Worm (Caenorhabditis elegans) whole organism, L4 larva: ENCODE data around the gene C28G1.2.

Experiments used
- F10B5.3 ChIP-seq: sonication (generic microtip); optimal IDR thresholded peaks from 2 replicates; lab custom pipeline; 2016; ENCODE audit warnings: mild to moderate bottlenecking, missing genetic modification characterization, missing compliant biosample characterization
- F37D6.2 ChIP-seq: sonication (generic microtip); optimal IDR thresholded peaks from 2 replicates; lab custom pipeline; 2016; ENCODE audit warnings: mild to moderate bottlenecking, missing genetic modification characterization, missing compliant biosample characterization
- T26A8.4 ChIP-seq: fragments of 200-800 bp; sonication (Bioruptor generic); IDR thresholded peaks from 2 replicates; pipeline ENCODE4 v1.3.6; 2022; ENCODE audit warnings: missing genetic modification characterization, missing compliant biosample characterization
- Y5F2A.4 ChIP-seq: fragments of 200-800 bp; sonication (Bioruptor generic); optimal IDR thresholded peaks from 2 replicates; lab custom pipeline; 2018; ENCODE audit warnings: mild to moderate bottlenecking, missing genetic modification characterization, missing compliant biosample characterization
- Y75B8A.6 ChIP-seq: fragments of 200-800 bp; sonication (Bioruptor generic); IDR thresholded peaks from 2 replicates; pipeline ENCODE4 v1.3.6; 2022; ENCODE audit warnings: missing genetic modification reagents, missing genetic modification characterization, missing compliant biosample characterization
- ZK337.2 ChIP-seq: fragments of 200-800 bp; sonication (Bioruptor generic); IDR thresholded peaks from 2 replicates; pipeline ENCODE4 v1.3.6; 2022; ENCODE audit warnings: missing genetic modification reagents, missing genetic modification characterization, missing compliant biosample characterization
- ZK546.5 ChIP-seq, 2 experiments: sonication (generic microtip); optimal IDR thresholded peaks; 2 replicates each; lab custom pipeline; 2017; ENCODE audit warnings: missing biosample characterization in 2 of 2, missing genetic modification characterization in 2 of 2
- aha-1 ChIP-seq: fragments of 150-350 bp; peaks from one replicate; lab custom pipeline; 2014; ENCODE audit warnings: missing biosample characterization, missing genetic modification characterization
- attf-4 ChIP-seq: sonication (generic microtip); optimal IDR thresholded peaks from 3 replicates; lab custom pipeline; 2017; ENCODE audit warnings: missing biosample characterization, missing genetic modification characterization
- ceh-20 ChIP-seq: fragments of 200-800 bp; sonication (Bioruptor generic); IDR thresholded peaks from 2 replicates; pipeline ENCODE4 v1.3.6; 2022; ENCODE audit warnings: missing genetic modification reagents, missing genetic modification characterization, missing compliant biosample characterization
- ceh-44 ChIP-seq: fragments of 200-800 bp; sonication (Bioruptor generic); IDR thresholded peaks from 2 replicates; pipeline ENCODE4 v1.3.6; 2022; ENCODE audit warnings: missing genetic modification reagents, missing genetic modification characterization, missing compliant biosample characterization
- ceh-82 ChIP-seq: sonication (generic microtip); optimal IDR thresholded peaks from 2 replicates; lab custom pipeline; 2017; ENCODE audit warnings: missing biosample characterization, missing genetic modification characterization
- cey-2 ChIP-seq: sonication (generic microtip); optimal IDR thresholded peaks from 3 replicates; lab custom pipeline; 2017; ENCODE audit warnings: missing genetic modification characterization, mild to moderate bottlenecking, missing compliant biosample characterization, antibody characterized with exemption, borderline replicate concordance; ENCODE audit not compliant: insufficient read depth
- ctbp-1 ChIP-seq: fragments of 200-800 bp; sonication (Bioruptor generic); IDR thresholded peaks from 2 replicates; pipeline ENCODE4 v1.3.6; 2022; ENCODE audit warnings: missing genetic modification reagents, missing genetic modification characterization, missing compliant biosample characterization
- daf-12 ChIP-seq: fragments of 150-350 bp; optimal IDR thresholded peaks from 2 replicates; lab custom pipeline; 2014; ENCODE audit warnings: missing biosample characterization, missing genetic modification reagents, missing genetic modification characterization
- daf-16 ChIP-seq, 3 experiments: sonication (generic microtip); optimal IDR thresholded peaks; 2 replicates each; lab custom pipeline; 2016 to 2017; ENCODE audit warnings: missing genetic modification characterization in 3 of 3, missing genetic modification reagents in 3 of 3, mild to moderate bottlenecking in 2 of 3, missing compliant biosample characterization in 2 of 3, missing biosample characterization in 1 of 3, moderate library complexity in 1 of 3
- duxl-1 ChIP-seq: sonication (generic microtip); optimal IDR thresholded peaks from 2 replicates; lab custom pipeline; 2016; ENCODE audit warnings: mild to moderate bottlenecking, missing genetic modification characterization, moderate library complexity, missing compliant biosample characterization; ENCODE audit not compliant: poor library complexity
- fkh-10 ChIP-seq: fragments of 150-350 bp; optimal IDR thresholded peaks from 2 replicates; lab custom pipeline; 2014; ENCODE audit warnings: missing biosample characterization, missing genetic modification reagents, missing genetic modification characterization
- hif-1 ChIP-seq, 2 experiments: sonication (generic microtip); optimal IDR thresholded peaks; 2 replicates each; lab custom pipeline; 2016 to 2017; ENCODE audit warnings: missing compliant biosample characterization in 2 of 2, missing genetic modification characterization in 2 of 2, missing genetic modification reagents in 2 of 2, missing genotype in 2 of 2, mild to moderate bottlenecking in 1 of 2
- hlh-30 ChIP-seq: sonication (generic microtip); optimal IDR thresholded peaks from 2 replicates; lab custom pipeline; 2017; ENCODE audit warnings: antibody characterized with exemption, mild to moderate bottlenecking, missing genetic modification characterization, missing compliant biosample characterization; ENCODE audit not compliant: insufficient read depth
- hmg-1.1 ChIP-seq: fragments of 200-800 bp; sonication (Bioruptor generic); IDR thresholded peaks from 2 replicates; pipeline ENCODE4 v1.3.6; 2022; ENCODE audit warnings: missing genetic modification reagents, missing genetic modification characterization, missing compliant biosample characterization
- lim-7 ChIP-seq: fragments of 200-800 bp; sonication (Bioruptor generic); IDR thresholded peaks from 2 replicates; pipeline ENCODE4 v1.3.6; 2022; ENCODE audit warnings: missing genetic modification characterization, missing compliant biosample characterization
- lin-15B ChIP-seq: fragments of 150-350 bp; sonication (generic microtip); optimal IDR thresholded peaks from 3 replicates; lab custom pipeline; 2014; ENCODE audit warnings: missing biosample characterization, missing genetic modification characterization
- lin-29 ChIP-seq: fragments of 200-800 bp; sonication (Bioruptor generic); IDR thresholded peaks from 2 replicates; pipeline ENCODE4 v1.3.6; 2022; ENCODE audit warnings: missing genetic modification reagents, missing genetic modification characterization, missing compliant biosample characterization
- lin-38 ChIP-seq: fragments of 200-800 bp; sonication (Bioruptor generic); IDR thresholded peaks from 2 replicates; pipeline ENCODE4 v1.3.6; 2022; ENCODE audit warnings: missing genetic modification reagents, missing genetic modification characterization, missing compliant biosample characterization
- lsy-2 ChIP-seq, 2 experiments: fragments of 150-350 bp in 1 of 2; sonication (generic microtip) in 1 of 2; optimal IDR thresholded peaks; 2 replicates each; lab custom pipeline; 2014 to 2017; ENCODE audit warnings: missing biosample characterization in 2 of 2, missing genetic modification characterization in 2 of 2
- madf-9 ChIP-seq: fragments of 200-800 bp; sonication (Bioruptor generic); conservative IDR thresholded peaks from 2 replicates; pipeline ENCODE4 v1.3.6; 2022; ENCODE audit warnings: missing genetic modification reagents, missing genetic modification characterization, missing compliant biosample characterization
- mdl-1 ChIP-seq, 2 experiments: fragments of 150-350 bp in 1 of 2; sonication (generic microtip) in 1 of 2; optimal IDR thresholded peaks; 2 replicates each; lab custom pipeline; 2014 to 2017; ENCODE audit warnings: missing biosample characterization in 2 of 2, missing genetic modification characterization in 2 of 2
- mxl-2 ChIP-seq: fragments of 200-800 bp; sonication (Bioruptor generic); conservative IDR thresholded peaks from 2 replicates; pipeline ENCODE4 v1.3.6; 2022; ENCODE audit warnings: missing genetic modification reagents, missing genetic modification characterization, missing compliant biosample characterization
- nhr-10 ChIP-seq: fragments of 150-350 bp; optimal IDR thresholded peaks from 2 replicates; lab custom pipeline; 2014; ENCODE audit warnings: missing biosample characterization, missing genetic modification characterization
- nhr-11 ChIP-seq: fragments of 150-350 bp; optimal IDR thresholded peaks from 2 replicates; lab custom pipeline; 2014; ENCODE audit warnings: missing biosample characterization, missing genetic modification characterization
- nhr-237 ChIP-seq: sonication (generic microtip); optimal IDR thresholded peaks from 2 replicates; lab custom pipeline; 2017; ENCODE audit warnings: missing biosample characterization, missing genetic modification characterization
- nhr-25 ChIP-seq: sonication (generic microtip); optimal IDR thresholded peaks from 2 replicates; lab custom pipeline; 2017; ENCODE audit warnings: missing genetic modification characterization, mild to moderate bottlenecking, missing compliant biosample characterization, antibody characterized with exemption, moderate library complexity, borderline replicate concordance; ENCODE audit not compliant: insufficient read depth
- nhr-28 ChIP-seq: fragments of 150-350 bp; optimal IDR thresholded peaks from 2 replicates; lab custom pipeline; 2014; ENCODE audit warnings: missing biosample characterization, missing genetic modification characterization
- nhr-42 ChIP-seq: fragments of 200-800 bp; sonication (Bioruptor generic); IDR thresholded peaks from 2 replicates; pipeline ENCODE4 v1.3.6; 2022; ENCODE audit warnings: missing genetic modification characterization, missing compliant biosample characterization
- nhr-6 ChIP-seq: fragments of 150-350 bp; optimal IDR thresholded peaks from 2 replicates; lab custom pipeline; 2014; ENCODE audit warnings: missing biosample characterization, missing genetic modification characterization
- nhr-76 ChIP-seq: fragments of 150-350 bp; optimal IDR thresholded peaks from 2 replicates; lab custom pipeline; 2014; ENCODE audit warnings: missing biosample characterization, missing genetic modification characterization
- rbr-2 ChIP-seq: sonication (generic microtip); optimal IDR thresholded peaks from 2 replicates; lab custom pipeline; 2016; ENCODE audit warnings: missing genotype, missing genetic modification characterization, missing compliant biosample characterization
- saeg-2 ChIP-seq: fragments of 200-800 bp; sonication (Bioruptor generic); IDR thresholded peaks from 2 replicates; pipeline ENCODE4 v1.3.6; 2022; ENCODE audit warnings: missing genetic modification reagents, missing genetic modification characterization, missing compliant biosample characterization
- sdz-12 ChIP-seq: fragments of 200-800 bp; sonication (Bioruptor generic); optimal IDR thresholded peaks from 2 replicates; lab custom pipeline; 2018; ENCODE audit warnings: mild to moderate bottlenecking, missing genetic modification characterization, missing compliant biosample characterization
- snpc-1.2 ChIP-seq: fragments of 200-800 bp; sonication (Bioruptor generic); IDR thresholded peaks from 2 replicates; pipeline ENCODE4 v1.3.6; 2022; ENCODE audit warnings: missing genetic modification reagents, missing genetic modification characterization, missing compliant biosample characterization
- tra-1 ChIP-seq: fragments of 200-800 bp; sonication (Bioruptor generic); IDR thresholded peaks from 2 replicates; pipeline ENCODE4 v1.3.6; 2022; ENCODE audit warnings: missing genetic modification reagents, missing genetic modification characterization, missing compliant biosample characterization
- unc-39 ChIP-seq: sonication (generic microtip); optimal IDR thresholded peaks from 2 replicates; lab custom pipeline; 2017; ENCODE audit warnings: missing biosample characterization, missing genetic modification characterization
- unc-62 ChIP-seq, 3 experiments: fragments of 150-350 bp in 1 of 3; sonication (generic microtip); optimal IDR thresholded peaks in 2 of 3; peaks in 1 of 3; 1 replicate in 1 of 3; 2 replicates in 2 of 3; lab custom pipeline; 2014 to 2017; ENCODE audit warnings: missing biosample characterization in 3 of 3, missing genetic modification characterization in 3 of 3, missing genetic modification reagents in 3 of 3, missing genotype in 1 of 3
- vab-7 ChIP-seq: fragments of 200-800 bp; sonication (Bioruptor generic); IDR thresholded peaks from 2 replicates; pipeline ENCODE4 v1.3.6; 2022; ENCODE audit warnings: missing genetic modification reagents, missing genetic modification characterization, missing compliant biosample characterization
- zag-1 ChIP-seq: fragments of 150-350 bp; optimal IDR thresholded peaks from 2 replicates; lab custom pipeline; 2014; ENCODE audit warnings: missing biosample characterization, missing genetic modification characterization
- zfp-2 ChIP-seq: sonication (generic microtip); optimal IDR thresholded peaks from 2 replicates; lab custom pipeline; 2016; ENCODE audit warnings: mild to moderate bottlenecking, missing genetic modification characterization, missing compliant biosample characterization
- zfp-3 ChIP-seq: fragments of 200-800 bp; sonication (Bioruptor generic); conservative IDR thresholded peaks from 2 replicates; pipeline ENCODE4 v1.3.6; 2022; ENCODE audit warnings: missing genetic modification reagents, missing genetic modification characterization, missing compliant biosample characterization
- ztf-11 ChIP-seq: fragments of 150-350 bp; optimal IDR thresholded peaks from 2 replicates; lab custom pipeline; 2014; ENCODE audit warnings: missing biosample characterization, missing genetic modification characterization

The C28G1.2 gene

DNA sequence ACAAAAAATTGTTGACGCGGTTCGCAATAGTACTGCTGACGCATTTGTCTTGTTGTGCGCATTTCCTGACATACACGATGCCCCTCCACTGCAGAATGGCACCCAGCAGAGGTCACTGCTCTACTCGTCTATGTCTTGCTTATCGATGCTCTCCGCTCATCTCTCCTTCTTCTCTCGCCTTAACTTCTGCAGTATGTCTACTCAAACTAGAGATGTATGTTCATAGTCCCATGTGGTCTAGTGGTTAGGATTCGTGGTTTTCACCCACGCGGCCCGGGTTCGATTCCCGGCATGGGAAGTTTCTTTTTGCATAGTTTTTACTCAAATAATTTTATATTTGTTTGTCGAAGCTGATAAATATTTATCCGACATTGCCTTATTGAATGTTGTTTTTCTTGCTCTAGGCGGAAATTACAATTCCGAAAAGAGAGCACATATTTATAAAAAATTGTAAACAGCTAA lies at the start of gene C28G1.2:
Gene C28G1.2, plus strand, starts transcription at position 130 of the 462 bp plus-strand sequence.
- TF ChIP-seq ceh-20 (GFP tag; lab: Robert Waterston, UW) (peak; percentile 97), lsy-2 (tag; optimal IDR thresholded peaks at IDR 0.05; lab: Kevin White, UChicago) (peak; percentile 65 to 88), daf-16 (GFP tag; optimal IDR thresholded peaks at IDR 0.05; lab: Kevin White, UChicago) (peak; percentile 85 to 95), daf-16 (tag; optimal IDR thresholded peaks at IDR 0.05; lab: Kevin White, UChicago) (peak; percentile 81), hif-1 (tag; optimal IDR thresholded peaks at IDR 0.05; lab: Kevin White, UChicago) (peak; percentile 38 to 78), sdz-12 (GFP tag; lab: Kevin White, UChicago) (peak; percentile 80), hmg-1.1 (GFP tag; lab: Robert Waterston, UW) (peak; percentile 99), aha-1 (tag; lab: Kevin White, UChicago) (peak; percentile 99), nhr-42 (peak; percentile 88), lin-15B (tag; lab: Kevin White, UChicago) (no peak), lim-7 (GFP tag; lab: Robert Waterston, UW) (peak; percentile 99), hlh-30 (tag; lab: Kevin White, UChicago) (peak; percentile 82), lin-38 (GFP tag; lab: Robert Waterston, UW) (peak; percentile 86), zfp-3 (GFP tag; lab: Robert Waterston, UW) (peak; percentile 88), zag-1 (tag; lab: Kevin White, UChicago) (peak; percentile 48), ZK546.5 (tag; optimal IDR thresholded peaks at IDR 0.05; lab: Kevin White, UChicago) (no peak), nhr-11 (tag; lab: Kevin White, UChicago) (peak; percentile 79), nhr-237 (tag; lab: Kevin White, UChicago) (no peak), nhr-28 (tag; lab: Kevin White, UChicago) (peak; percentile 72), unc-39 (tag; lab: Kevin White, UChicago) (no peak), tra-1 (peak; percentile 95), lin-29 (GFP tag; lab: Robert Waterston, UW) (peak; percentile 86), mxl-2 (GFP tag; lab: Robert Waterston, UW) (peak; percentile 86), ctbp-1 (peak; percentile 94), vab-7 (peak; percentile 94), Y5F2A.4 (GFP tag; lab: Kevin White, UChicago) (peak; percentile 87), rbr-2 (tag; lab: Kevin White, UChicago) (peak; percentile 97), T26A8.4 (GFP tag; lab: Robert Waterston, UW) (peak; percentile 95), mdl-1 (tag; optimal IDR thresholded peaks at IDR 0.05; lab: Kevin White, UChicago) (peak; percentile 77 to 84), nhr-76 (tag; lab: Kevin White, UChicago) (no peak), cey-2 (tag; lab: Kevin White, UChicago) (no peak), ceh-44 (GFP tag; lab: Robert Waterston, UW) (peak; percentile 94), saeg-2 (GFP tag; lab: Robert Waterston, UW) (peak; percentile 87), snpc-1.2 (GFP tag; lab: Robert Waterston, UW) (no peak; the same call in none of the 2 replicates), fkh-10 (GFP tag; lab: Kevin White, UChicago) (peak; percentile 89), Y75B8A.6 (GFP tag; lab: Robert Waterston, UW) (peak; percentile 95; the same call in 1 of the 2 replicates), F10B5.3 (tag; lab: Kevin White, UChicago) (peak; percentile 86), madf-9 (GFP tag; lab: Robert Waterston, UW) (peak; percentile 94), ZK337.2 (GFP tag; lab: Robert Waterston, UW) (peak; percentile 81), attf-4 (tag; lab: Kevin White, UChicago) (peak; percentile 46), unc-62 (GFP tag; optimal IDR thresholded peaks at IDR 0.05 in 1 of 2; lab: Kevin White, UChicago) (peak in 1 of 2 experiments; percentile 98), unc-62 (tag; optimal IDR thresholded peaks at IDR 0.05; lab: Kevin White, UChicago) (no peak), F37D6.2 (peak; percentile 88), nhr-6 (peak; percentile 80), ceh-82 (tag; lab: Kevin White, UChicago) (peak; percentile 14), zfp-2 (tag; lab: Kevin White, UChicago) (peak; percentile 82), daf-12 (tag; lab: Kevin White, UChicago) (no peak), ztf-11 (tag; lab: Kevin White, UChicago) (no peak), nhr-25 (tag; lab: Kevin White, UChicago) (peak; percentile 79), nhr-10 (tag; lab: Kevin White, UChicago) (peak; percentile 18), duxl-1 (tag; lab: Kevin White, UChicago) (peak; percentile 92)
